Worm (Caenorhabditis elegans) whole organism, L2 larva: Measurements from ENCODE around the gene F41B5.1.

Experiments
- aly-2 ChIP-seq: fragments of 150-350 bp; optimal IDR thresholded peaks from 2 replicates; lab custom pipeline; 2014; ENCODE audit warnings: missing biosample characterization, missing genetic modification characterization
- mab-5 ChIP-seq: fragments of 150-350 bp; optimal IDR thresholded peaks from 2 replicates; lab custom pipeline; 2014; ENCODE audit warnings: missing biosample characterization, missing genetic modification characterization
- nhr-237 ChIP-seq: fragments of 150-350 bp; optimal IDR thresholded peaks from 2 replicates; lab custom pipeline; 2014; ENCODE audit warnings: missing biosample characterization, missing genetic modification characterization
- nhr-25 ChIP-seq: fragments of 150-350 bp; sonication (generic microtip); optimal IDR thresholded peaks from 3 replicates; lab custom pipeline; 2014; ENCODE audit warnings: missing biosample characterization, missing genetic modification characterization
- peb-1 ChIP-seq: fragments of 150-350 bp; optimal IDR thresholded peaks from 2 replicates; lab custom pipeline; 2014; ENCODE audit warnings: missing biosample characterization, missing genetic modification characterization
- skn-1 ChIP-seq: sonication (generic microtip); optimal IDR thresholded peaks from 2 replicates; lab custom pipeline; 2017; ENCODE audit warnings: missing biosample characterization, missing genetic modification characterization
- sma-9 ChIP-seq, 2 experiments: fragments of 150-350 bp in 1 of 2; sonication (generic microtip) in 1 of 2; optimal IDR thresholded peaks; 2 replicates each; lab custom pipeline; 2014 to 2016; ENCODE audit warnings: missing genetic modification characterization in 2 of 2, mild to moderate bottlenecking in 1 of 2, missing biosample characterization in 1 of 2, missing compliant biosample characterization in 1 of 2, missing genetic modification reagents in 1 of 2, moderate library complexity in 1 of 2
- unc-62 ChIP-seq: fragments of 150-350 bp; optimal IDR thresholded peaks from 2 replicates; lab custom pipeline; 2014; ENCODE audit warnings: missing biosample characterization, missing genetic modification reagents, missing genetic modification characterization
- zag-1 ChIP-seq: fragments of 150-350 bp; optimal IDR thresholded peaks from 2 replicates; lab custom pipeline; 2014; ENCODE audit warnings: missing biosample characterization, missing genetic modification characterization

ce11 chrV:2235848-2236247, 19.5 kb upstream of the F41B5.1 start, which contains the start of gene cyp-33C4:
- TF ChIP-seq sma-9 (GFP tag; optimal IDR thresholded peaks at IDR 0.05; lab: Kevin White, UChicago) = peak; percentile 32
- TF ChIP-seq sma-9 (tag; optimal IDR thresholded peaks at IDR 0.05; lab: Kevin White, UChicago) = no peak
- TF ChIP-seq skn-1 (tag; lab: Kevin White, UChicago) = no peak
- TF ChIP-seq nhr-237 = no peak
- TF ChIP-seq mab-5 (tag; lab: Kevin White, UChicago) = no peak
- no peak for TF ChIP-seq peb-1 (tag; lab: Kevin White, UChicago)
- no peak for TF ChIP-seq nhr-25 (tag; lab: Kevin White, UChicago)
- TF ChIP-seq aly-2 (tag; lab: Kevin White, UChicago) = no peak
- TF ChIP-seq zag-1 (tag; lab: Kevin White, UChicago) = no peak
- no peak for TF ChIP-seq unc-62 (GFP tag; lab: Kevin White, UChicago)
